Worm (Caenorhabditis elegans): Measurements from ENCODE around the gene F08F1.9.

F08F1.9 gene

ce11 chrX:8378312-8378711 lies 32.3 kb downstream of the F08F1.9 start, which contains the start of gene tbc-18:
TSS of gene tbc-18 (plus strand) at chrX:8378557.
- TF ChIP-seq cebp-1 (GFP tag; IDR thresholded peaks at IDR 0.05) (no peak), cebp-1 (tag; optimal IDR thresholded peaks at IDR 0.05) (peak; percentile 54), ceh-27 (GFP tag; optimal IDR thresholded peaks at IDR 0.05) (no peak), ztf-22 (GFP tag; optimal IDR thresholded peaks at IDR 0.05) (no peak), cebp-2 (GFP tag; IDR thresholded peaks at IDR 0.05) (no peak), hsf-1 (GFP tag; IDR thresholded peaks at IDR 0.05) (no peak), nhr-179 (tag; optimal IDR thresholded peaks at IDR 0.05) (no peak), mes-4 (tag; optimal IDR thresholded peaks at IDR 0.05) (no peak), egl-44 (GFP tag; IDR thresholded peaks at IDR 0.05) (no peak), K12H6.12 (tag; optimal IDR thresholded peaks at IDR 0.05) (peak; percentile 21), F33H1.4 (GFP tag; IDR thresholded peaks at IDR 0.05) (no peak), efl-1 (GFP tag; optimal IDR thresholded peaks at IDR 0.05) (no peak), nhr-80 (tag; optimal IDR thresholded peaks at IDR 0.05) (peak; percentile 12), F10E7.11 (tag; optimal IDR thresholded peaks at IDR 0.05) (no peak), lin-35 (GFP tag; optimal IDR thresholded peaks at IDR 0.05) (peak in 1 of 3 experiments; percentile 2), sptf-2 (GFP tag; optimal IDR thresholded peaks at IDR 0.05) (no peak), Y67H2A.10 (GFP tag; conservative IDR thresholded peaks at IDR 0.05) (no peak), Y95B8A.8 (GFP tag; IDR thresholded peaks at IDR 0.05) (no peak), ccch-3 (GFP tag; optimal IDR thresholded peaks at IDR 0.05) (no peak), ekl-4 (GFP tag; IDR thresholded peaks at IDR 0.05) (no peak), tbp1 (GFP tag; optimal IDR thresholded peaks at IDR 0.05) (peak; percentile 5), madf-8 (GFP tag; conservative IDR thresholded peaks at IDR 0.05) (no peak), nhr-120 (GFP tag; IDR thresholded peaks at IDR 0.05) (no peak), nfya-2 (GFP tag; IDR thresholded peaks at IDR 0.05) (no peak), rcor-1 (GFP tag; IDR thresholded peaks at IDR 0.05) (no peak), ztf-3 (GFP tag; optimal IDR thresholded peaks at IDR 0.05) (no peak), F49E8.2 (tag; optimal IDR thresholded peaks at IDR 0.05; ENCODE audit: insufficient read depth) (no peak), ceh-91 (GFP tag; IDR thresholded peaks at IDR 0.05) (no peak), sdz-38 (tag; optimal IDR thresholded peaks at IDR 0.05) (no peak), athp-1 (tag; optimal IDR thresholded peaks at IDR 0.05) (no peak), ztf-18 (tag; optimal IDR thresholded peaks at IDR 0.05) (no peak), B0019.2 (GFP tag; conservative IDR thresholded peaks at IDR 0.05) (no peak), tlf-1 (GFP tag; optimal IDR thresholded peaks at IDR 0.05) (no peak), fkh-3 (tag; optimal IDR thresholded peaks at IDR 0.05) (no peak), dpff-1 (tag; optimal IDR thresholded peaks at IDR 0.05) (no peak), hlh-12 (tag; optimal IDR thresholded peaks at IDR 0.05) (no peak), egl-18 (GFP tag; IDR thresholded peaks at IDR 0.05) (no peak), unc-62 (GFP tag; optimal IDR thresholded peaks at IDR 0.05) (no peak), mcd-1 (GFP tag; IDR thresholded peaks at IDR 0.05) (no peak), Y56A3A.18 (GFP tag; IDR thresholded peaks at IDR 0.05) (no peak), hlh-26 (GFP tag; conservative IDR thresholded peaks at IDR 0.05) (no peak), F57C9.4 (tag; optimal IDR thresholded peaks at IDR 0.05) (no peak)

DNA sequence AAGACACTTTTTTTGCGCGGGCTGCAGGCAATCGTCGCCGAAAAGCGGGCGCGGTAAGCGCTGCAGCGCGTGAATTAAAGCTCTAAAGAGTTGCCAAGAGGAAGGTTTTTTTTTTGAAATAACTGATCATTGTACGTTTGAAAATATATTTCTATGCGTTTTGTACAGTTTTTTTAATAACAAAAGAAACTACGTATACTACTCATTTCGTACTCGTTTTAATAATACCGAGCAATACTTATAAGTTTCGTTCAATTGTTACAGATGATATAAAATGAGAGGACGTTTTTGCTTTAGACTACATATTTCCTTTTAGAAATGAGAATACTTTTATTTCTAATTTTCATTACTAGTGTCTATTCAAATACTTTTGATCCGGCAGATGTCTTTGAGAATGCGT lies 38.7 kb downstream of the F08F1.9 start, which contains the start of gene nep-15:
nep-15 (plus strand) TSS at position 301 of the 400 bp plus-strand sequence.
- no peak for TF ChIP-seq nfyb-1 (GFP tag; IDR thresholded peaks at IDR 0.05)
- TF ChIP-seq F23B12.7 (tag; optimal IDR thresholded peaks at IDR 0.05; ENCODE audit: insufficient read depth): no peak
- no peak for TF ChIP-seq attf-5 (GFP tag; optimal IDR thresholded peaks at IDR 0.05)
- TF ChIP-seq lin-54 (GFP tag; optimal IDR thresholded peaks at IDR 0.05): no peak
- TF ChIP-seq hrde-1 (tag; optimal IDR thresholded peaks at IDR 0.05; ENCODE audit: borderline replicate concordance): no peak
- no peak for TF ChIP-seq lin-40 (tag; optimal IDR thresholded peaks at IDR 0.05)
- no peak for TF ChIP-seq mes-4 (tag; optimal IDR thresholded peaks at IDR 0.05)
- TF ChIP-seq ceh-100 (GFP tag; IDR thresholded peaks at IDR 0.05): no peak
- TF ChIP-seq madf-8 (GFP tag; conservative IDR thresholded peaks at IDR 0.05): no peak
- TF ChIP-seq lsy-27 (tag; optimal IDR thresholded peaks at IDR 0.05; ENCODE audit: borderline replicate concordance, insufficient read depth): no peak
